Fruit fly (Drosophila melanogaster): ENCODE data around the gene CG11333.

- TF ChIP-seq Sin3A (optimal IDR thresholded peaks at IDR 0.05) (no peak), psq (optimal IDR thresholded peaks at IDR 0.05) (no peak), h (optimal IDR thresholded peaks at IDR 0.05) (no peak), ttk (optimal IDR thresholded peaks at IDR 0.05) (no peak)
These were observed 23.1 kb upstream of the CG11333 start for dm6 chr3R:31439986-31440385.
